Fruit fly (Drosophila melanogaster) whole organism, prepupa: ENCODE measurements around the gene Setx.

Source experiments
- CG10631 ChIP-seq: fragments of 200-800 bp; sonication (Bioruptor generic); optimal IDR thresholded peaks from 2 replicates; lab custom pipeline; 2016; ENCODE audit warnings: missing biosample characterization, missing genetic modification characterization
- CG10669 ChIP-seq: fragments of 200-800 bp; sonication (Bioruptor generic); optimal IDR thresholded peaks from 3 replicates; lab custom pipeline; 2018; ENCODE audit warnings: missing biosample characterization, mild to moderate bottlenecking, missing genetic modification characterization, moderate library complexity
- CG11294 ChIP-seq: fragments of 200-800 bp; sonication (Bioruptor generic); IDR thresholded peaks from 2 replicates; pipeline ENCODE4 v1.3.6; 2022; ENCODE audit warnings: missing biosample characterization, missing genetic modification characterization
- CG11762 ChIP-seq: fragments of 200-800 bp; sonication (Bioruptor generic); optimal IDR thresholded peaks from 3 replicates; lab custom pipeline; 2016; ENCODE audit warnings: missing biosample characterization, missing genetic modification characterization; ENCODE audit not compliant: insufficient read depth
- CG11902 ChIP-seq: fragments of 200-800 bp; sonication (Bioruptor generic); optimal IDR thresholded peaks from 3 replicates; lab custom pipeline; 2016; ENCODE audit warnings: missing biosample characterization, missing genetic modification characterization
- CG15336 ChIP-seq: fragments of 200-800 bp; sonication (Bioruptor generic); IDR thresholded peaks from 2 replicates; pipeline ENCODE4 v1.3.6; 2022; ENCODE audit warnings: missing biosample characterization, missing genetic modification characterization
- CG1621 ChIP-seq: fragments of 200-800 bp; sonication (Bioruptor generic); optimal IDR thresholded peaks from 3 replicates; lab custom pipeline; 2018; ENCODE audit warnings: missing biosample characterization, mild to moderate bottlenecking, missing genetic modification characterization
- CG16779 ChIP-seq: fragments of 200-800 bp; sonication (Bioruptor generic); optimal IDR thresholded peaks from 3 replicates; lab custom pipeline; 2017; ENCODE audit warnings: missing biosample characterization, mild to moderate bottlenecking, missing genetic modification characterization
- CG3032 ChIP-seq: fragments of 200-800 bp; optimal IDR thresholded peaks from 2 replicates; lab custom pipeline; 2019; ENCODE audit warnings: missing biosample characterization, mild to moderate bottlenecking, missing genetic modification characterization, moderate library complexity
- CG32006 ChIP-seq: fragments of 200-800 bp; sonication (Bioruptor generic); optimal IDR thresholded peaks from 3 replicates; lab custom pipeline; 2017; ENCODE audit warnings: missing biosample characterization, mild to moderate bottlenecking, missing genetic modification characterization
- CG3919 ChIP-seq: fragments of 200-800 bp; sonication (Bioruptor generic); optimal IDR thresholded peaks from 3 replicates; lab custom pipeline; 2016; ENCODE audit warnings: missing biosample characterization, missing genetic modification characterization
- CG4318 ChIP-seq: fragments of 200-800 bp; sonication (Bioruptor generic); optimal IDR thresholded peaks from 3 replicates; lab custom pipeline; 2017; ENCODE audit warnings: missing biosample characterization, mild to moderate bottlenecking, missing genetic modification characterization
- CG6163 ChIP-seq: fragments of 200-800 bp; sonication (Bioruptor generic); IDR thresholded peaks from 3 replicates; pipeline ENCODE4 v1.3.6; 2022; ENCODE audit warnings: missing biosample characterization, missing genetic modification characterization
- CG6808 ChIP-seq: fragments of 200-800 bp; sonication (Bioruptor generic); optimal IDR thresholded peaks from 3 replicates; lab custom pipeline; 2017; ENCODE audit warnings: missing biosample characterization, missing genetic modification characterization, mild to moderate bottlenecking, moderate library complexity, missing genetic modification reagents
- CG6854 ChIP-seq: fragments of 200-800 bp; sonication (Bioruptor generic); optimal IDR thresholded peaks from 2 replicates; lab custom pipeline; 2017; ENCODE audit warnings: missing biosample characterization, mild to moderate bottlenecking, missing genetic modification characterization
- CG7368 ChIP-seq: fragments of 200-800 bp; sonication (Bioruptor generic); optimal IDR thresholded peaks from 3 replicates; lab custom pipeline; 2016; ENCODE audit warnings: missing biosample characterization, missing genetic modification characterization
- CG8119 ChIP-seq: fragments of 200-800 bp; sonication (Bioruptor generic); IDR thresholded peaks from 3 replicates; pipeline ENCODE4 v1.3.6; 2022; ENCODE audit warnings: missing biosample characterization, missing genetic modification characterization
- Eip75B ChIP-seq: fragments of 200-800 bp; sonication (Bioruptor generic); optimal IDR thresholded peaks from 3 replicates; lab custom pipeline; 2016; ENCODE audit warnings: missing biosample characterization, missing genetic modification characterization
- Eip78C ChIP-seq: fragments of 200-800 bp; sonication (Bioruptor generic); peaks from one replicate; lab custom pipeline; 2016; ENCODE audit warnings: missing biosample characterization, missing genetic modification characterization
- Eip93F ChIP-seq: fragments of 200-800 bp; sonication (Bioruptor generic); optimal IDR thresholded peaks from 2 replicates; lab custom pipeline; 2016; ENCODE audit warnings: missing biosample characterization, mild to moderate bottlenecking, missing genetic modification characterization
- Ets21C ChIP-seq: fragments of 200-800 bp; sonication (Bioruptor generic); optimal IDR thresholded peaks from 3 replicates; lab custom pipeline; 2016; ENCODE audit warnings: missing biosample characterization, missing genetic modification characterization
- Ets96B ChIP-seq: fragments of 200-800 bp; optimal IDR thresholded peaks from 2 replicates; lab custom pipeline; 2019; ENCODE audit warnings: missing biosample characterization, mild to moderate bottlenecking, missing genetic modification characterization, moderate library complexity
- Gug ChIP-seq: fragments of 200-800 bp; sonication (Bioruptor generic); IDR thresholded peaks from 2 replicates; pipeline ENCODE4 v1.3.6; 2022; ENCODE audit warnings: missing biosample characterization, missing genetic modification characterization
- Hr4 ChIP-seq: fragments of 200-800 bp; sonication (Bioruptor generic); optimal IDR thresholded peaks from 3 replicates; lab custom pipeline; 2016; ENCODE audit warnings: missing biosample characterization, missing genetic modification characterization
- OdsH ChIP-seq: fragments of 200-800 bp; sonication (Bioruptor generic); optimal IDR thresholded peaks from 3 replicates; lab custom pipeline; 2016; ENCODE audit warnings: missing biosample characterization, missing genetic modification characterization
- Sox14 ChIP-seq: fragments of 200-800 bp; sonication (Bioruptor generic); optimal IDR thresholded peaks from 3 replicates; lab custom pipeline; 2016; ENCODE audit warnings: missing biosample characterization, missing genetic modification characterization
- Sox15 ChIP-seq: fragments of 200-800 bp; sonication (Bioruptor generic); optimal IDR thresholded peaks from 3 replicates; lab custom pipeline; 2016; ENCODE audit warnings: missing biosample characterization, missing genetic modification characterization
- achi ChIP-seq: fragments of 200-800 bp; sonication (Bioruptor generic); optimal IDR thresholded peaks from 3 replicates; lab custom pipeline; 2016; ENCODE audit warnings: missing biosample characterization, missing genetic modification characterization
- acj6 ChIP-seq: fragments of 200-800 bp; sonication (Bioruptor generic); optimal IDR thresholded peaks from 3 replicates; lab custom pipeline; 2016; ENCODE audit warnings: missing biosample characterization, missing genetic modification characterization
- dac ChIP-seq: fragments of 200-800 bp; sonication (Bioruptor generic); optimal IDR thresholded peaks from 2 replicates; lab custom pipeline; 2017; ENCODE audit warnings: missing biosample characterization, mild to moderate bottlenecking, missing genetic modification characterization
- eg ChIP-seq: fragments of 200-800 bp; sonication (Bioruptor generic); IDR thresholded peaks from 3 replicates; pipeline ENCODE4 v1.3.6; 2022; ENCODE audit warnings: missing biosample characterization, missing genetic modification characterization
- esn ChIP-seq: fragments of 200-800 bp; sonication (Bioruptor generic); optimal IDR thresholded peaks from 2 replicates; lab custom pipeline; 2016; ENCODE audit warnings: missing biosample characterization, mild to moderate bottlenecking, missing genetic modification characterization, moderate library complexity
- net ChIP-seq: fragments of 200-800 bp; sonication (Bioruptor generic); optimal IDR thresholded peaks from 3 replicates; lab custom pipeline; 2016; ENCODE audit warnings: missing biosample characterization, missing genetic modification characterization
- ss ChIP-seq, 2 experiments: fragments of 200-800 bp; sonication (Bioruptor generic); optimal IDR thresholded peaks; 2 replicates in 1 of 2; 3 replicates in 1 of 2; lab custom pipeline; 2017 to 2018; ENCODE audit warnings: mild to moderate bottlenecking in 2 of 2, missing biosample characterization in 2 of 2, missing genetic modification characterization in 2 of 2, moderate library complexity in 1 of 2
- topi ChIP-seq: fragments of 200-800 bp; sonication (Bioruptor generic); optimal IDR thresholded peaks from 3 replicates; lab custom pipeline; 2016; ENCODE audit warnings: missing biosample characterization, missing genetic modification characterization

Setx gene

DNA sequence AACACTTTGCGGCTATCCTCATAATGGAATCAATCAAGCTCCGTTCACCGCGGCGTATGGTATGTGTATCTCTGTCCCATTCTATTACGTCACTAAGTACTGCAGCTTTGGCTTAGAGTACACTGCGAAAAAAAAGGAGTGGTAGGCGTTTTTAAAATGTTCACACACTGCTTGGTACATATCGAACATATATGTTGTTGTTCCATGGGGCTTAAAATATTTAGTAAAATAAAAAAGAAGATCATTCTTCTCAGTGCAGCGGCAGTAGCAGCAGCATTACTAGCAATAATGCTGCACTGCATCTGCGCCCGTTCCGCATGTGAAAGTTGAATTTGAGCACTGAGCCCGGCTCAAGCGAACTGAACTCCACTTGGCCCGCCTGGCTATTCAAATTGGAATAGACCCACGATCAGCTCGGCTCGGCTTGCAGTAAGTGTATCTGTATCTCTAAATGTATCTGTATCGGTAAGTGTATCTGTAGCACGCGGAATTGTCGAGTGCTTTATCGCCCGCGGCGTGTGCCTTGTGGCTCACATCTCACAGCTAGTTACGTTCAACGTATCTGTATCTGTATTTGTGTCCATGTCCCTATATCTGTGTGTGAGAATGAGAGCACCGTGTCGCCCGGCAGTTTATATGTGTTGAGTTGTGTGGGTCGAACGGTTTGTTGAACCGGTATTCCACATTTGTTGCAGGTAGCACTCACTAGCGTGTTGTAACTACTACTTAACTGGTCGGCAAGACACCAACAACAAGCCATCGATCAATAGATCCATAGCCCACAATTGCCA lies 16.1 kb upstream of the Setx start (continued):
- TF ChIP-seq CG3032 (tag; lab: Kevin White, UChicago) (peak; percentile 53), Ets21C (GFP tag; lab: Kevin White, UChicago) (no peak), CG11902 (GFP tag; lab: Kevin White, UChicago) (peak; percentile 52), CG8119 (GFP tag; lab: Robert Waterston, UW) (peak; percentile 95), acj6 (GFP tag; lab: Kevin White, UChicago) (peak; percentile 81), Sox14 (peak; percentile 78), CG10669 (GFP tag; lab: Kevin White, UChicago) (peak; percentile 54), Ets96B (tag; lab: Kevin White, UChicago) (peak; percentile 52), Eip93F (GFP tag; lab: Kevin White, UChicago) (no peak), CG7368 (GFP tag; lab: Kevin White, UChicago) (peak; percentile 72), CG11294 (GFP tag; lab: Robert Waterston, UW) (peak; percentile 92), Hr4 (GFP tag; lab: Kevin White, UChicago) (peak; percentile 96), Eip78C (GFP tag; lab: Kevin White, UChicago) (peak; percentile 96), Gug (peak; percentile 89)

DNA sequence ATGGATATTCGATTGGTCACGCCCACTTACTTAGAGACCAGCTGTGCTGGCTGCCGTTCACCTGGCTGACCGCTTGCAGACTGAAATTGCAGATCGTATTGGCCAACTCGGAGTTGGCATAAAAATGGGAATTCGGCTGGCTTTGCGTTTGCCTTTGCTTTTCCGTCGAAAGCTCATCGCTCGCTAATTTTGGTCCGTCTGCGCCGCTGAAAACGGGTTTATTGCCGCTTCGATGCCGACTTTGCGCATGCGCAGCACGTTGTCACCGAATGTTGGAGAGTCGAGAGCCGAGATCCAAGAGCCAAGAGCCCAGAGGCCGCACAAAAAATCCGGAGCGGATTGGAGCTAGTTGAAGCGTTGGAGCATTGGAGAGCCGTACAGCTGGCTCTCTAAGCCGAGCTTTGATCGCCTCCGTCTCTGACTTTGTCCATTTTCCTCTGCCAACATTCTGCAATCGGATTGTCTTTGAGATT lies 14.5 kb upstream of the Setx start, which contains the start of gene CG13676:
TSS of gene CG13676 (minus strand) at position 87 of the 473 bp plus-strand sequence.
- TF ChIP-seq Eip78C (GFP tag; lab: Kevin White, UChicago) = peak; percentile 50
- peak; percentile 58; the same call in 1 of the 3 replicates for TF ChIP-seq CG6163 (GFP tag; lab: Robert Waterston, UW)
- TF ChIP-seq CG6808 (GFP tag; lab: Kevin White, UChicago) = peak; percentile 6
- peak; percentile 73 for TF ChIP-seq CG6854 (GFP tag; lab: Kevin White, UChicago)
- TF ChIP-seq net (GFP tag; lab: Kevin White, UChicago) = no peak
- TF ChIP-seq topi (GFP tag; lab: Kevin White, UChicago) = no peak
- peak; percentile 96 for TF ChIP-seq CG1621 (tag; lab: Kevin White, UChicago)
- TF ChIP-seq CG15336 (GFP tag; lab: Robert Waterston, UW) = peak; percentile 31; the same call in 1 of the 2 replicates
- TF ChIP-seq Eip75B = no peak
- peak; percentile 2 for TF ChIP-seq achi (GFP tag; lab: Kevin White, UChicago)
- no peak for TF ChIP-seq Gug
- peak in 1 of 2 experiments; percentile 46 for TF ChIP-seq ss (GFP tag; optimal IDR thresholded peaks at IDR 0.05; lab: Kevin White, UChicago)
- TF ChIP-seq CG11762 (GFP tag; lab: Kevin White, UChicago) = no peak
- TF ChIP-seq eg = 0 out of 3 replicates have a peak, but pooled peaks have one; percentile 9
- peak; percentile 28 for TF ChIP-seq CG3919

DNA sequence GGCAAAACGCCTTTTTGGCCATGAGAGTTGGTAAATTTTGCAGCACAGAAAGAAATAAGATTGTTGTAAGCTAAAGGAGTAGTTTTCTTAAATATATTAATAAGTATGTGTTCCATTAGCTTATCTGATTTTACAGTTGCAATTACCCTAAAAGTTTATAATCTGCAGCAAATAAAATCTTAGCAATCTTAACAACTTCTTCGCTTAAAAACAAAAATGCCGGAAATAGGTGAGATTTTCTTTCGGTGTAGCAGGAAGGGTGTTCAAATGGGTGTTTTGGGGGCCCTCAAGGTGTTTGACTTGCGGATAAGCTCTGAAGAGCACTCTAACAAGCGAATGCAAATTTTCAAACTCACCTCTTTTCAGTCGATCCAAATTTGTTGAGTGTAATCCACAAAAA lies 13.5 kb upstream of the Setx start:
- peak; percentile 23 for TF ChIP-seq CG3919
- peak; percentile 1 for TF ChIP-seq CG4318 (GFP tag; lab: Kevin White, UChicago)
- no peak for TF ChIP-seq OdsH (GFP tag; lab: Kevin White, UChicago)
- TF ChIP-seq esn (GFP tag; lab: Kevin White, UChicago) = no peak
- peak; percentile 10 for TF ChIP-seq acj6 (GFP tag; lab: Kevin White, UChicago)
- peak; percentile 10 for TF ChIP-seq CG10631 (GFP tag; lab: Kevin White, UChicago)
- no peak for TF ChIP-seq Sox15 (GFP tag; lab: Kevin White, UChicago)
- peak; percentile 50 for TF ChIP-seq CG15336 (GFP tag; lab: Robert Waterston, UW)
- TF ChIP-seq Hr4 (GFP tag; lab: Kevin White, UChicago) = peak; percentile 58
- TF ChIP-seq ss (GFP tag; optimal IDR thresholded peaks at IDR 0.05; lab: Kevin White, UChicago) = no peak
- TF ChIP-seq CG32006 (GFP tag; lab: Kevin White, UChicago) = peak; percentile 74
- peak; percentile 68 for TF ChIP-seq Eip78C (GFP tag; lab: Kevin White, UChicago)
- no peak for TF ChIP-seq dac (GFP tag; lab: Kevin White, UChicago)
- no peak for TF ChIP-seq CG16779 (tag; lab: Kevin White, UChicago)
